Worm (Caenorhabditis elegans) whole organism, early embryonic: Measurements from ENCODE around the gene T09A5.15.

Source experiments
- F13C5.2 ChIP-seq: sonication (generic microtip); optimal IDR thresholded peaks from 2 replicates; lab custom pipeline; 2017; ENCODE audit warnings: mild to moderate bottlenecking, missing genetic modification characterization, inconsistent platforms, missing compliant biosample characterization
- flt-1 ChIP-seq: fragments of 200-800 bp; sonication (Bioruptor generic); IDR thresholded peaks from 2 replicates; pipeline ENCODE4 v1.3.6; 2022; ENCODE audit warnings: missing genetic modification characterization, missing compliant biosample characterization
- hmbx-1 ChIP-seq: sonication (generic microtip); optimal IDR thresholded peaks from 2 replicates; lab custom pipeline; 2016; ENCODE audit warnings: mild to moderate bottlenecking, missing genetic modification characterization, missing compliant biosample characterization
- sea-1 ChIP-seq: fragments of 200-800 bp; sonication (Bioruptor generic); conservative IDR thresholded peaks from 2 replicates; pipeline ENCODE4 v1.3.6; 2022; ENCODE audit warnings: missing genetic modification characterization, missing compliant biosample characterization

ce11 chrII:7888759-7889158, 31.0 kb downstream of the T09A5.15 start:
- TF ChIP-seq flt-1 (GFP tag; lab: Robert Waterston, UW) (no peak), hmbx-1 (no peak), sea-1 (GFP tag; lab: Robert Waterston, UW) (no peak), F13C5.2 (tag; lab: Kevin White, UChicago) (no peak)
